Fruit fly (Drosophila melanogaster): ENCODE measurements around the gene Rbsn-5.

Gene Rbsn-5

DNA sequence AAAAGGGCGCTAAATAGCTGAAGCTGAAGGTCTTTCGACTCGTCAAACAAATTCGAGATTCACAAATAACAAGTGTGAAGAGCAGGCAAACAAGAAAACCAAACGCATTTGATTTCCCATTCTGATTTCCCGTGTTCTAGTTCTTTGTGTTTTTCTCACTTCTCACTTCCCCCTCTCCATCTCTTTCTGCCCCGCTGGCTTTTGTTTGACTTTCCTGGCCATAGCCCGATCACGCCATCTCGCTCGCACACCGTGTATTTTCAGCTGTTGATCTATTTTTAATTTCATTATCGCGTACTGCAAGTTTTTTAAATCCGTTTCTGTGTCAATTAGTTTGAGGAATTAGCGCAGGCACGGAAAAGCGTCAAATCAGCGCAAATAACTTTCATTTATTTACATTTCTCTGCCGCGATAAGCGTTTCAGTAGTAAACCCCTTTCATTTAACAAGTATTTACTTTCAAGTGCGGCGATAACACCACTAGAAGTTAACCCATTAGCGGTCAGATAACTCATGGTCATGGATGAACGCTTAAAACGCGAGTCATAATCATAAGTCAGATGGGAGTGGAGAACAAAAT, 4.0 kb downstream of the Rbsn-5 start:
- TF ChIP-seq ranshi (GFP tag; IDR thresholded peaks at IDR 0.05) (no peak), CG2199 (GFP tag; IDR thresholded peaks at IDR 0.05) (0 out of 3 replicates have a peak, but pooled peaks have one; percentile 8), CG8281 (tag; optimal IDR thresholded peaks at IDR 0.05) (peak; percentile 9), ro (GFP tag; IDR thresholded peaks at IDR 0.05) (no peak), CG2678 (tag; optimal IDR thresholded peaks at IDR 0.05) (no peak), Gsc (GFP tag; IDR thresholded peaks at IDR 0.05) (no peak), Nf-YA (GFP tag; IDR thresholded peaks at IDR 0.05) (no peak), Meics (GFP tag; optimal IDR thresholded peaks at IDR 0.05) (no peak), onecut (GFP tag; IDR thresholded peaks at IDR 0.05) (no peak), Dll (GFP tag; IDR thresholded peaks at IDR 0.05; ENCODE audit: partially characterized antibody) (no peak), CG3726 (GFP tag; IDR thresholded peaks at IDR 0.05) (no peak), danr (GFP tag; IDR thresholded peaks at IDR 0.05) (no peak), Hey (tag; optimal IDR thresholded peaks at IDR 0.05) (no peak), pros (GFP tag; optimal IDR thresholded peaks at IDR 0.05) (no peak), Ravus (GFP tag; IDR thresholded peaks at IDR 0.05) (no peak), ac (GFP tag; optimal IDR thresholded peaks at IDR 0.05) (peak; percentile 22), HmgZ (tag; optimal IDR thresholded peaks at IDR 0.05) (no peak), CG2120 (GFP tag; optimal IDR thresholded peaks at IDR 0.05) (no peak), mirr (GFP tag; optimal IDR thresholded peaks at IDR 0.05) (peak; percentile 9), CG10274 (GFP tag; optimal IDR thresholded peaks at IDR 0.05) (no peak), Nf-YC (tag; optimal IDR thresholded peaks at IDR 0.05) (no peak), C15 (GFP tag; IDR thresholded peaks at IDR 0.05) (no peak), pzg (GFP tag; optimal IDR thresholded peaks at IDR 0.05) (no peak), run (tag; optimal IDR thresholded peaks at IDR 0.05) (peak; percentile 37), dpn (GFP tag; optimal IDR thresholded peaks at IDR 0.05) (no peak), CG17612 (GFP tag; IDR thresholded peaks at IDR 0.05) (no peak), crc (GFP tag; optimal IDR thresholded peaks at IDR 0.05) (no peak), CG1603 (tag; optimal IDR thresholded peaks at IDR 0.05) (no peak), Hand (GFP tag; optimal IDR thresholded peaks at IDR 0.05) (no peak), CG13424 (tag; optimal IDR thresholded peaks at IDR 0.05) (no peak), CG8359 (GFP tag; optimal IDR thresholded peaks at IDR 0.05; ENCODE audit: borderline replicate concordance) (no peak), CG43689 (GFP tag; IDR thresholded peaks at IDR 0.05) (no peak), nerfin-1 (tag; optimal IDR thresholded peaks at IDR 0.05) (no peak), CG2712 (tag; optimal IDR thresholded peaks at IDR 0.05) (no peak), Hr39 (optimal IDR thresholded peaks at IDR 0.05) (no peak), lilli (GFP tag; optimal IDR thresholded peaks at IDR 0.05) (no peak), BtbVII (GFP tag; optimal IDR thresholded peaks at IDR 0.05) (no peak), ind (GFP tag; optimal IDR thresholded peaks at IDR 0.05) (no peak), Vsx1 (GFP tag; optimal IDR thresholded peaks at IDR 0.05) (peak; percentile 33), CG6654 (GFP tag; optimal IDR thresholded peaks at IDR 0.05) (no peak), cwo (GFP tag; optimal IDR thresholded peaks at IDR 0.05) (no peak), wor (GFP tag; IDR thresholded peaks at IDR 0.05) (no peak), CG16815 (GFP tag; optimal IDR thresholded peaks at IDR 0.05) (no peak), CG6813 (GFP tag; optimal IDR thresholded peaks at IDR 0.05) (peak; percentile 9), her (GFP tag; optimal IDR thresholded peaks at IDR 0.05) (no peak), cg (GFP tag; optimal IDR thresholded peaks at IDR 0.05) (no peak), CG14860 (GFP tag; IDR thresholded peaks at IDR 0.05; ENCODE audit: partially characterized antibody) (no peak), Ets97D (GFP tag; optimal IDR thresholded peaks at IDR 0.05) (no peak), CG3995 (GFP tag; optimal IDR thresholded peaks at IDR 0.05) (no peak), CG12391 (tag; optimal IDR thresholded peaks at IDR 0.05) (no peak), chm (GFP tag; IDR thresholded peaks at IDR 0.05) (no peak)

All from whole organism, embryonic.